Worm (Caenorhabditis elegans): ENCODE measurements around the gene C39F7.5.

The C39F7.5 gene

DNA sequence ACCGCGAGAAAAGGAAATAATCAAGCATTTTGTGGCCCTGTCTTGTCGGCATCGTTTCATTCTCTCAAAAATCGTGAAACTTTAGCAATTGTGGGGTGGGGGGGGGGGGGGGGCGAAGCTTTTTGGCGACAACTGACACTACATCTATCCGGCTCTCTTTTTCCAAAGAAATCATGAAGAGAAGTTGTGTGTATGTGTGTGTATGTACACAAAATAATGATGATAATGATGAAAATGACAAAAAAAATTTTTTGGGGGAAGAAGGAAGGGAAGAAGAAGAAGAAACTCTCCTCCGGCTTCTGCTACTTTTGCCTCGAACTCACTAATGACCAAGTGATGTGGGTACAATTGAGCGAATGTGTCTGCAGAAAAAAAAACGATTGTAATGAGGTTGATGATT is 21.6 kb upstream of the C39F7.5 start:
- TF ChIP-seq sem-2 (GFP tag; optimal IDR thresholded peaks at IDR 0.05) (no peak), hlh-1 (tag; optimal IDR thresholded peaks at IDR 0.05) (peak; percentile 41)

- peak; percentile 94 for TF ChIP-seq nhr-2 (tag; optimal IDR thresholded peaks at IDR 0.05)
- no peak for TF ChIP-seq nhr-76 (tag; optimal IDR thresholded peaks at IDR 0.05)
- no peak for TF ChIP-seq lsy-2 (tag; optimal IDR thresholded peaks at IDR 0.05)
- no peak for TF ChIP-seq ztf-11 (tag; optimal IDR thresholded peaks at IDR 0.05)
- no peak for TF ChIP-seq sem-2 (GFP tag; optimal IDR thresholded peaks at IDR 0.05)
- TF ChIP-seq ces-1 (GFP tag; optimal IDR thresholded peaks at IDR 0.05), result peak; percentile 97
- TF ChIP-seq cnd-1 (tag; optimal IDR thresholded peaks at IDR 0.05), result peak; percentile 2
- no peak for TF ChIP-seq elt-1 (tag; optimal IDR thresholded peaks at IDR 0.05; ENCODE audit: borderline replicate concordance, insufficient read depth)
- TF ChIP-seq lin-32 (GFP tag; optimal IDR thresholded peaks at IDR 0.05), result no peak
- no peak for TF ChIP-seq M03D4.4 (tag; optimal IDR thresholded peaks at IDR 0.05)
- no peak for TF ChIP-seq lin-13 (tag; optimal IDR thresholded peaks at IDR 0.05)
- TF ChIP-seq nhr-12 (tag; optimal IDR thresholded peaks at IDR 0.05), result no peak
- no peak for TF ChIP-seq hlh-1 (tag; optimal IDR thresholded peaks at IDR 0.05)
- TF ChIP-seq zip-8 (tag; optimal IDR thresholded peaks at IDR 0.05), result peak; percentile 98
- TF ChIP-seq sptf-1 (tag; optimal IDR thresholded peaks at IDR 0.05), result no peak
- TF ChIP-seq drap-1 (GFP tag; optimal IDR thresholded peaks at IDR 0.05), result no peak
- TF ChIP-seq mab-5 (tag; optimal IDR thresholded peaks at IDR 0.05), result no peak
- peak; percentile 14 for TF ChIP-seq unc-39 (tag; optimal IDR thresholded peaks at IDR 0.05)
- TF ChIP-seq nhr-28 (tag; optimal IDR thresholded peaks at IDR 0.05), result no peak
- no peak for TF ChIP-seq pha-4 (tag; optimal IDR thresholded peaks at IDR 0.05)
- TF ChIP-seq blmp-1 (tag; optimal IDR thresholded peaks at IDR 0.05), result no peak
- no peak for TF ChIP-seq tbx-8 (GFP tag; optimal IDR thresholded peaks at IDR 0.05)
- TF ChIP-seq ceh-83 (GFP tag; optimal IDR thresholded peaks at IDR 0.05), result no peak
- no peak for TF ChIP-seq ceh-39 (tag; optimal IDR thresholded peaks at IDR 0.05)
- no peak for TF ChIP-seq unc-120 (tag; optimal IDR thresholded peaks at IDR 0.05; ENCODE audit: poor library complexity, severe bottlenecking)
Observed at ce11 chrV:1244021-1244708, 20.4 kb upstream of the C39F7.5 start.

- TF ChIP-seq ham-2 (GFP tag; optimal IDR thresholded peaks at IDR 0.05), result no peak
- no peak for TF ChIP-seq bed-3 (GFP tag; optimal IDR thresholded peaks at IDR 0.05)
- no peak for TF ChIP-seq nhr-76 (tag; optimal IDR thresholded peaks at IDR 0.05)
- peak; percentile 97 for TF ChIP-seq ces-1 (GFP tag; optimal IDR thresholded peaks at IDR 0.05)
- no peak for TF ChIP-seq nhr-28 (tag; optimal IDR thresholded peaks at IDR 0.05)
- no peak for TF ChIP-seq flh-1 (GFP tag; optimal IDR thresholded peaks at IDR 0.05)
- no peak for TF ChIP-seq lin-13 (tag; optimal IDR thresholded peaks at IDR 0.05)
Observed at ce11 chrV:1252794-1253193, 11.8 kb upstream of the C39F7.5 start.

DNA sequence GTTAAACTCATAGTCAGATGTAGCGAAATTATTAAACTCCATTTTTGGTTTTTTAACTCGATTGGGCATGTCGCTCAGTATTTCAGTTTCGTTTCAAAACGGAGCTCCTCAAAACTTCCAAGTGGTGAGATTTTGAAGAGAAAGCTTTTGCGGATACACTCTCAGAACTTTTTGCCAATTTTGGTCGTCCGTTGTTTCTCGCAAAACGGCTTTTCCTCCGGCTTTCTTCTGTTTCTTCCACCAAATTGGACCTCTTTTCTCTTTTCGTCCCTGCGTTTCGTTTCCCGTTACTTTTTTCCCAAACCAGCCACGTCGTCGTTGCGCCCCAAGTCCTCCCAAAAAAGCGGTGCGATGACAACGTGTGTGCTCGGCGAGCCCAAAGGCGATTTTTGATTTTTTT is 4.5 kb upstream of the C39F7.5 start, which contains the start of gene C39F7.1:
C39F7.1 (plus strand) TSS at position 301 of the 400 bp plus-strand sequence.
- TF ChIP-seq unc-62 (GFP tag; optimal IDR thresholded peaks at IDR 0.05), result no peak
- no peak for TF ChIP-seq ham-2 (GFP tag; optimal IDR thresholded peaks at IDR 0.05)
- no peak for TF ChIP-seq sptf-1 (tag; optimal IDR thresholded peaks at IDR 0.05)
- no peak for TF ChIP-seq hlh-1 (tag; optimal IDR thresholded peaks at IDR 0.05)
- no peak for TF ChIP-seq cnd-1 (tag; optimal IDR thresholded peaks at IDR 0.05)
- TF ChIP-seq snpc-4 (tag; optimal IDR thresholded peaks at IDR 0.05), result no peak

- TF ChIP-seq ceh-39 (tag; optimal IDR thresholded peaks at IDR 0.05) (no peak), snpc-4 (tag; optimal IDR thresholded peaks at IDR 0.05) (no peak), nhr-76 (tag; optimal IDR thresholded peaks at IDR 0.05) (no peak), ham-2 (GFP tag; optimal IDR thresholded peaks at IDR 0.05) (no peak), mls-2 (tag; optimal IDR thresholded peaks at IDR 0.05) (no peak), blmp-1 (tag; optimal IDR thresholded peaks at IDR 0.05) (no peak), flh-1 (GFP tag; optimal IDR thresholded peaks at IDR 0.05) (no peak), pha-4 (tag; optimal IDR thresholded peaks at IDR 0.05) (no peak), zip-8 (tag; optimal IDR thresholded peaks at IDR 0.05) (no peak), sem-2 (GFP tag; optimal IDR thresholded peaks at IDR 0.05) (no peak), tbx-8 (GFP tag; optimal IDR thresholded peaks at IDR 0.05) (no peak), lin-32 (GFP tag; optimal IDR thresholded peaks at IDR 0.05) (no peak), bed-3 (GFP tag; optimal IDR thresholded peaks at IDR 0.05) (no peak)
Observed at ce11 chrV:1262036-1262435, 2.5 kb upstream of the C39F7.5 start.

All from whole organism, mixed stage, embryonic.